Worm (Caenorhabditis elegans) whole organism, late embryonic: ENCODE data around the gene R02F11.1.

Experiments used
- nhr-11 ChIP-seq: fragments of 150-350 bp; optimal IDR thresholded peaks from 2 replicates; lab custom pipeline; 2014; ENCODE audit warnings: missing biosample characterization, missing genetic modification characterization
- pha-4 ChIP-seq: fragments of 150-350 bp; optimal IDR thresholded peaks from 2 replicates; lab custom pipeline; 2018; ENCODE audit warnings: missing biosample characterization, missing genetic modification reagents, missing genetic modification characterization

DNA sequence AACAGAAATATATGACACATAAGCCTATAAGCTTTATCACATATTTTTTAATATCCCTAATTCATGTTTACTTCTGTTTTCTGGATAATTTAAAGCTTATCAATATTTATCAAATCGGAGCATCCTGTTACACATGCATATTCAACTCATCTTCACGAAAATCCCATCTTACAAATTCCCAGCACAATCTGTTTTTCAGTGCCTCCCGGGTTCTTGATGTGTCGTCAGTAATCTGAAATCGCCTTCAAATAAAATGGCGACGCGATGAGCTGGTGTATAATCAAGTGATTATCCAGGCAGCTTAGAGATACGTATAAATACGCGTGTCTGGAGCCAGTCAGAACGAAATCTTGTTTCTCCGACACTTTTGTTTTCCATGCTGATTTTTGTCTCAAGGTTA, 49.6 kb downstream of the R02F11.1 start:
- TF ChIP-seq nhr-11 (tag; lab: Kevin White, UChicago) (no peak), pha-4 (tag; lab: Kevin White, UChicago) (no peak)
